Worm (Caenorhabditis elegans) whole organism, late embryonic: Measurements from ENCODE around the gene prx-19.

Source experiments
- C08G9.2 ChIP-seq: sonication (generic microtip); optimal IDR thresholded peaks from 2 replicates; lab custom pipeline; 2016; ENCODE audit warnings: mild to moderate bottlenecking, missing genetic modification characterization, moderate library complexity, missing compliant biosample characterization
- C38D4.7 ChIP-seq: fragments of 200-800 bp; sonication (Bioruptor generic); optimal IDR thresholded peaks from 2 replicates; lab custom pipeline; 2018; ENCODE audit warnings: mild to moderate bottlenecking, missing genetic modification characterization, moderate library complexity, missing compliant biosample characterization
- F13H6.1 ChIP-seq: sonication (generic microtip); optimal IDR thresholded peaks from 2 replicates; lab custom pipeline; 2016; ENCODE audit warnings: missing genetic modification characterization, missing compliant biosample characterization
- K09A11.1 ChIP-seq: sonication (generic microtip); optimal IDR thresholded peaks from 2 replicates; lab custom pipeline; 2017; ENCODE audit warnings: antibody characterized with exemption, mild to moderate bottlenecking, missing genetic modification characterization, missing compliant biosample characterization; ENCODE audit not compliant: insufficient read depth
- T23F11.4 ChIP-seq: fragments of 200-800 bp; sonication (Bioruptor generic); optimal IDR thresholded peaks from 2 replicates; lab custom pipeline; 2018; ENCODE audit warnings: mild to moderate bottlenecking, missing genetic modification characterization, missing compliant biosample characterization
- ceh-14 ChIP-seq: sonication (generic microtip); optimal IDR thresholded peaks from 2 replicates; lab custom pipeline; 2016; ENCODE audit warnings: missing genotype, missing genetic modification characterization, missing compliant biosample characterization
- ceh-2 ChIP-seq: sonication (generic microtip); optimal IDR thresholded peaks from 2 replicates; lab custom pipeline; 2016; ENCODE audit warnings: missing genotype, missing genetic modification characterization, missing compliant biosample characterization
- ceh-31 ChIP-seq: sonication (generic microtip); optimal IDR thresholded peaks from 2 replicates; lab custom pipeline; 2016; ENCODE audit warnings: missing genetic modification characterization, missing compliant biosample characterization
- ceh-45 ChIP-seq: fragments of 200-800 bp; sonication (Bioruptor generic); IDR thresholded peaks from 2 replicates; pipeline ENCODE4 v1.3.6; 2022; ENCODE audit warnings: missing genetic modification reagents, missing genetic modification characterization, missing compliant biosample characterization
- ceh-48 ChIP-seq: sonication (generic microtip); optimal IDR thresholded peaks from 2 replicates; lab custom pipeline; 2016; ENCODE audit warnings: missing genetic modification characterization, inconsistent platforms, missing compliant biosample characterization
- che-1 ChIP-seq: sonication (generic microtip); optimal IDR thresholded peaks from 2 replicates; lab custom pipeline; 2016; ENCODE audit warnings: mild to moderate bottlenecking, missing genetic modification characterization, missing compliant biosample characterization
- dmd-4 ChIP-seq: sonication (generic microtip); optimal IDR thresholded peaks from 2 replicates; lab custom pipeline; 2016; ENCODE audit warnings: borderline replicate concordance, missing genetic modification characterization, missing compliant biosample characterization
- fkh-10 ChIP-seq: fragments of 150-350 bp; optimal IDR thresholded peaks from 2 replicates; lab custom pipeline; 2014; ENCODE audit warnings: missing biosample characterization, missing genetic modification reagents, missing genetic modification characterization
- fkh-6 ChIP-seq: sonication (generic microtip); optimal IDR thresholded peaks from 2 replicates; lab custom pipeline; 2016; ENCODE audit warnings: missing genetic modification characterization, missing compliant biosample characterization
- hlh-13 ChIP-seq: fragments of 200-800 bp; sonication (Bioruptor generic); optimal IDR thresholded peaks from 2 replicates; lab custom pipeline; 2018; ENCODE audit warnings: mild to moderate bottlenecking, missing genetic modification characterization, missing compliant biosample characterization
- hlh-30 ChIP-seq: sonication (generic microtip); optimal IDR thresholded peaks from 2 replicates; lab custom pipeline; 2017; ENCODE audit warnings: antibody characterized with exemption, missing genetic modification characterization, missing compliant biosample characterization; ENCODE audit not compliant: insufficient read depth
- hlh-8 ChIP-seq: sonication (generic microtip); optimal IDR thresholded peaks from 2 replicates; lab custom pipeline; 2016; ENCODE audit warnings: missing genotype, missing genetic modification characterization, missing compliant biosample characterization
- lin-11 ChIP-seq: fragments of 200-800 bp; sonication (Bioruptor generic); optimal IDR thresholded peaks from 2 replicates; lab custom pipeline; 2018; ENCODE audit warnings: mild to moderate bottlenecking, missing genetic modification characterization, missing compliant biosample characterization
- mec-3 ChIP-seq: sonication (generic microtip); optimal IDR thresholded peaks from 2 replicates; lab custom pipeline; 2016; ENCODE audit warnings: borderline replicate concordance, missing genetic modification characterization, missing compliant biosample characterization
- nfya-1 ChIP-seq: sonication (generic microtip); optimal IDR thresholded peaks from 2 replicates; lab custom pipeline; 2017; ENCODE audit warnings: missing genetic modification characterization, mild to moderate bottlenecking, missing compliant biosample characterization, antibody characterized with exemption, moderate library complexity
- nhr-11 ChIP-seq: fragments of 150-350 bp; optimal IDR thresholded peaks from 2 replicates; lab custom pipeline; 2014; ENCODE audit warnings: missing biosample characterization, missing genetic modification characterization
- odd-2 ChIP-seq: sonication (generic microtip); optimal IDR thresholded peaks from 2 replicates; lab custom pipeline; 2017; ENCODE audit warnings: antibody characterized with exemption, mild to moderate bottlenecking, missing genetic modification characterization, missing compliant biosample characterization
- pag-3 ChIP-seq: sonication (generic microtip); optimal IDR thresholded peaks from 2 replicates; lab custom pipeline; 2016; ENCODE audit warnings: missing compliant biosample characterization, missing genetic modification characterization, borderline replicate concordance
- pha-2 ChIP-seq: sonication (generic microtip); optimal IDR thresholded peaks from 2 replicates; lab custom pipeline; 2017; ENCODE audit warnings: mild to moderate bottlenecking, missing genetic modification characterization, missing compliant biosample characterization
- pros-1 ChIP-seq: fragments of 150-350 bp; optimal IDR thresholded peaks from 2 replicates; lab custom pipeline; 2014; ENCODE audit warnings: missing biosample characterization, missing genetic modification reagents, missing genetic modification characterization
- sox-4 ChIP-seq: sonication (generic microtip); optimal IDR thresholded peaks from 2 replicates; lab custom pipeline; 2017; ENCODE audit warnings: mild to moderate bottlenecking, missing genetic modification characterization, inconsistent platforms, missing compliant biosample characterization
- tbx-2 ChIP-seq: sonication (generic microtip); optimal IDR thresholded peaks from 2 replicates; lab custom pipeline; 2016; ENCODE audit warnings: missing genetic modification characterization, missing compliant biosample characterization
- tbx-7 ChIP-seq: sonication (generic microtip); optimal IDR thresholded peaks from 2 replicates; lab custom pipeline; 2016; ENCODE audit warnings: missing genotype, missing genetic modification characterization, missing compliant biosample characterization
- unc-3 ChIP-seq, 2 experiments: fragments of 200-800 bp in 1 of 2; sonication (Bioruptor generic) in 1 of 2; sonication (generic microtip) in 1 of 2; conservative IDR thresholded peaks in 1 of 2; optimal IDR thresholded peaks in 1 of 2; 2 replicates each; pipeline versions ENCODE4 v1.3.6 to Lab custom; 2016 to 2022; ENCODE audit warnings: missing compliant biosample characterization in 2 of 2, missing genetic modification characterization in 2 of 2, missing genetic modification reagents in 1 of 2
- unc-42 ChIP-seq: sonication (generic microtip); optimal IDR thresholded peaks from 2 replicates; lab custom pipeline; 2016; ENCODE audit warnings: missing genotype, missing genetic modification characterization, missing compliant biosample characterization
- zip-5 ChIP-seq: sonication (generic microtip); optimal IDR thresholded peaks from 2 replicates; lab custom pipeline; 2016; ENCODE audit warnings: missing genetic modification characterization, missing compliant biosample characterization

prx-19 gene

DNA sequence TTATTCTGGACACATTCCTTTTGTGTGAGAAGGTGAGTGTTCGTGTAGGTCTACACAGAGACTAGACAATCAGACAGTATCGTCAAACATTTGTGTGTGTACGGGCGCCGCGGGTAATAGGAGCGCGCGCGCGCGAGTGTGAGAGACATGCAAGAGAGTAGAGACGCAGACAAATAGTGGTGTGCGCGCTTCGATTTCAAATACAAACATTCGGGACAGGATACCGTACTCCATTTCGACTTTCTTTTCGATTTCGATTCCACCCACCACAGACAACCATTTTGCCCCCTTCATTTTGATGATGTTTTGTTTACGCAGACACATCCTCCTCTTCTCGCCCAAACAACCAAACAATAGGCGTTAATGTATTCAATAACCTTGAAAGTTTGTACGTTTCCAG lies 14.3 kb downstream of the prx-19 start (continued):
- no peak for TF ChIP-seq ceh-45 (GFP tag; lab: Robert Waterston, UW)
- TF ChIP-seq tbx-2, result peak; percentile 51
- no peak for TF ChIP-seq odd-2 (tag; lab: Kevin White, UChicago)
- TF ChIP-seq hlh-8 (tag; lab: Kevin White, UChicago), result no peak
- TF ChIP-seq ceh-48 (tag; lab: Kevin White, UChicago), result no peak
- TF ChIP-seq nhr-11, result no peak
- TF ChIP-seq sox-4, result no peak
- no peak for TF ChIP-seq fkh-10 (GFP tag; lab: Kevin White, UChicago)
- no peak for TF ChIP-seq tbx-7
- no peak for TF ChIP-seq hlh-13
- TF ChIP-seq pha-2 (tag; lab: Kevin White, UChicago), result peak; percentile 26
- no peak for TF ChIP-seq che-1 (tag; lab: Kevin White, UChicago)
- no peak for TF ChIP-seq C38D4.7
- TF ChIP-seq pros-1 (tag; lab: Kevin White, UChicago), result peak; percentile 87
- peak; percentile 76 for TF ChIP-seq ceh-31 (tag; lab: Kevin White, UChicago)

DNA sequence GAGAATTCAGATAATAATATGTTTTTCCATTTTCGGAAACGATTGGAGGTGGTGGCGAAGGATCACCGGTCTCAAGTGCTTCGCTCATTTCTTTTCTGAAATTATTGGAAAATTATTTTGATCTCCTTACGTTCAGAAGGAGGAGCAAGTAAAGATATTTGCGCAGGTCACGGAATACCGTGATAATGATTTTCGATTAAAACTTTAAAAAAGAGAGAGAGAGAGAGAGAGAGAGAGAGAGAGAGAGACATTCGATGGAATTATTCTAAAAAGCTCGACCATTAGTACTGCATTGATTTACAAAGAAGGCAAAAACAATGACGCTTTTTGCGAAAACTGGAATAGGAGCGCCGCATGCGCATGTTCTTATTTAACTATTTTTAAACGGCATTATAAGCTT lies 16.8 kb downstream of the prx-19 start, which contains the start of gene ztf-1:
Gene ztf-1, minus strand, starts transcription at position 101 of the 400 bp plus-strand sequence.
- TF ChIP-seq fkh-6 (no peak), T23F11.4 (no peak), C38D4.7 (no peak), mec-3 (tag; lab: Kevin White, UChicago) (no peak), hlh-30 (tag; lab: Kevin White, UChicago) (no peak), unc-3 (GFP tag; conservative IDR thresholded peaks at IDR 0.05; lab: Robert Waterston, UW) (no peak), unc-3 (tag; optimal IDR thresholded peaks at IDR 0.05; lab: Kevin White, UChicago) (no peak), K09A11.1 (tag; lab: Kevin White, UChicago) (no peak), zip-5 (tag; lab: Kevin White, UChicago) (no peak), fkh-10 (GFP tag; lab: Kevin White, UChicago) (no peak), pag-3 (tag; lab: Kevin White, UChicago) (no peak), lin-11 (tag; lab: Kevin White, UChicago) (no peak), ceh-14 (no peak)

DNA sequence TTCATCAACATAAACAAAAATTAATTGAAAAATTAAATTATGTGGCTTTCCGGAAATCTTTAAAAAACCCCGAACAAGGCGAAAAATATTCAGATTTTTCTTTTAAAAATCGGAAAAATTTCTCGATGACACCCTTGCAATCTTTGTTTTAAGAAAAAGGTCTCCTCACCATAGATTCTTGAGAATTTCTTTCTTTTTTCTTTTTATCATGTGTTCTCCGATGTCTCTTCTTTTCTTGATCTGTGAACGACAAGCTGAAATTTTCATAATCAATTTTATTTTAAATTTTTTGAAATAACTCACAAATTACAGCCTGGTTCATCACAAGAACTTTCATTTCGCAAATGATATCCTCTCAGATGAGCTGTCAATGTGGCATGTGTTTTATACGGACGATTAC lies 17.9 kb downstream of the prx-19 start, which contains the start of the genes zfp-1 and F54F2.14:
Gene zfp-1, plus strand, starts transcription at position 301 of the 400 bp plus-strand sequence.
Gene F54F2.14, plus strand, starts transcription at position 312 of the 400 bp plus-strand sequence.
- TF ChIP-seq F13H6.1 (tag; lab: Kevin White, UChicago), result no peak

DNA sequence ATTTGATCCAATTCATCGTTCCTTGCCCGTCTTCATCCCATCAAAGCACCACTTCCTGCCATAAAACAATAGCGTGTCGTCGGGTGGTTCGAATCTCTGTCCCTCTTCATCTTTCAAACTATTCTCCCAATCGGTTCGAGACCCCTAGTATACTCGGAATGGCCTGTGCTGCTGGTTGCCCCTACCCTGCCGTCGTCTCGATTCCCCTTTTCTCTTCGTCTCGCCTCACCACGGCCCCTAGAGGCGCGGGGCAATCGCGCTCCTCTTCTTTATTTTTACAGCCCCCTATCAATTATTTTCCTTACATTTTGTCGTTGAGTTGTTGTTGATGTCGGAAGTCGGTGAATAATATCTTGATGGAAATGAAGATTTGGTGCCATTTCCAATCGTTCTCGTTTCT lies 20.4 kb downstream of the prx-19 start:
- no peak for TF ChIP-seq dmd-4 (tag; lab: Kevin White, UChicago)
- no peak for TF ChIP-seq sox-4
- TF ChIP-seq ceh-14, result peak; percentile 17
- peak; percentile 14 for TF ChIP-seq unc-42
- TF ChIP-seq odd-2 (tag; lab: Kevin White, UChicago), result no peak
- TF ChIP-seq T23F11.4, result no peak
- TF ChIP-seq tbx-2, result peak; percentile 32
- no peak for TF ChIP-seq nfya-1
- TF ChIP-seq ceh-31 (tag; lab: Kevin White, UChicago), result peak; percentile 29
- TF ChIP-seq, all 69 proteins: peak for 4

DNA sequence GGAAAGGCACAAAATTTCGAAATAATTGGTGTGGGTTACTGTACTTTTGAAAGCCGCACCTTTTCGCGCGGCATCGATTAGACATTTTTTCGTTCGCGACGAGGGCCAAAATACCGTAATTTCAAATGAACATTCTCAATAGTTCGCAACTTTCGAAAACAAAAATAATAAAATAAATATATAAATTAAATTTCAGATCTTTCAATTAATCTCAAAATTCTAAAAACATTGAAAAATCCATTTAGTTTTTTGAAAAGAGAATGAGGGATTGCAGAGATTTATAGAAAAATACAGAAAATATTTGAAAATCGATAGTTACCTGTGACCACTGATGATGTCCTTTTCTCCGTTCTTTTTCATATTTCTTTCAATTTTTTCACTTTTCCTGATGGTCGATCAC lies 23.0 kb downstream of the prx-19 start, which contains the start of gene K02D10.8:
Gene K02D10.8, plus strand, starts transcription at position 301 of the 400 bp plus-strand sequence.
- TF ChIP-seq C08G9.2 (no peak), ceh-45 (GFP tag; lab: Robert Waterston, UW) (no peak), sox-4 (no peak), zip-5 (tag; lab: Kevin White, UChicago) (no peak), ceh-2 (tag; lab: Kevin White, UChicago) (no peak)
